Worm (Caenorhabditis elegans) whole organism, early embryonic: ENCODE data around the gene K05F1.1.

Source experiments
- B0310.2 ChIP-seq: sonication (generic microtip); optimal IDR thresholded peaks from 2 replicates; lab custom pipeline; 2016; ENCODE audit warnings: mild to moderate bottlenecking, missing genetic modification characterization, missing compliant biosample characterization
- ama-1 ChIP-seq: fragments of 150-350 bp; optimal IDR thresholded peaks from 2 replicates; lab custom pipeline; 2014
- flt-1 ChIP-seq: fragments of 200-800 bp; sonication (Bioruptor generic); IDR thresholded peaks from 2 replicates; pipeline ENCODE4 v1.3.6; 2022; ENCODE audit warnings: missing genetic modification characterization, missing compliant biosample characterization
- hnd-1 ChIP-seq: sonication (generic microtip); optimal IDR thresholded peaks from 2 replicates; lab custom pipeline; 2016; ENCODE audit warnings: missing genetic modification characterization, missing compliant biosample characterization
- pes-1 ChIP-seq: fragments of 200-800 bp; sonication (Bioruptor generic); IDR thresholded peaks from 2 replicates; pipeline ENCODE4 v1.3.6; 2022; ENCODE audit warnings: missing genetic modification reagents, missing genetic modification characterization, missing compliant biosample characterization
- scrt-1 ChIP-seq: fragments of 200-800 bp; sonication (Bioruptor generic); IDR thresholded peaks from 2 replicates; pipeline ENCODE4 v1.3.6; 2022; ENCODE audit warnings: missing genetic modification characterization, missing compliant biosample characterization
- tbx-37 ChIP-seq: fragments of 200-800 bp; sonication (Bioruptor generic); conservative IDR thresholded peaks from 2 replicates; pipeline ENCODE4 v1.3.6; 2022; ENCODE audit warnings: missing genetic modification reagents, missing genetic modification characterization, missing compliant biosample characterization
- tra-4 ChIP-seq: sonication (generic microtip); optimal IDR thresholded peaks from 2 replicates; lab custom pipeline; 2017; ENCODE audit warnings: missing genetic modification characterization, missing compliant biosample characterization

DNA sequence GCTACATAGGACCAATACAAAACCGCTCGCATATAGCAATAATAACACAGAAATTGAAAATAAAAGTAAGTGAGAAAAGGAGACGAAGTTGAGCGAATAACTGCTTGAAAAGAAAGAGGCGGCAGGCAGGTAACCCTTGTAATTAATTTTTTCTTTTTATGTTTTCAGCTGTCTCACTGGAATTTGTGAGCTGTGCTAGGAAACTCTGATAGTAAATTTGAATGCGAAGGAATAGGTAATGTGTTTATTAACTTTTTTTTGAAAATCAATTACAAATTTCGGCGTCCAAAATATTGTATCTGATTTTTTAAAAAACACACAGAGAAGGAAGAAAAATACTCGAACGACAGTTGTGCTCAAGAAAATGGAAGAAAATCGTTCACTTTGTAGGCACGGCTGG lies 50.8 kb downstream of the K05F1.1 start, which contains the start of gene H41C03.2:
- TF ChIP-seq ama-1 (lab: Kevin White, UChicago) (no peak), tra-4 (no peak), pes-1 (GFP tag; lab: Robert Waterston, UW) (no peak), scrt-1 (GFP tag; lab: Robert Waterston, UW) (no peak), tbx-37 (GFP tag; lab: Robert Waterston, UW) (no peak), flt-1 (GFP tag; lab: Robert Waterston, UW) (no peak), B0310.2 (tag; lab: Kevin White, UChicago) (no peak), hnd-1 (no peak)
